Worm (Caenorhabditis elegans) whole organism, early embryonic: Measurements from ENCODE around the gene clec-132.

Experiments used
- F13C5.2 ChIP-seq: sonication (generic microtip); optimal IDR thresholded peaks from 2 replicates; lab custom pipeline; 2017; ENCODE audit warnings: mild to moderate bottlenecking, missing genetic modification characterization, inconsistent platforms, missing compliant biosample characterization
- ama-1 ChIP-seq: fragments of 150-350 bp; optimal IDR thresholded peaks from 2 replicates; lab custom pipeline; 2014
- flt-1 ChIP-seq: fragments of 200-800 bp; sonication (Bioruptor generic); IDR thresholded peaks from 2 replicates; pipeline ENCODE4 v1.3.6; 2022; ENCODE audit warnings: missing genetic modification characterization, missing compliant biosample characterization
- hmbx-1 ChIP-seq: sonication (generic microtip); optimal IDR thresholded peaks from 2 replicates; lab custom pipeline; 2016; ENCODE audit warnings: mild to moderate bottlenecking, missing genetic modification characterization, missing compliant biosample characterization
- hmg-4 ChIP-seq: fragments of 200-800 bp; sonication (Bioruptor generic); optimal IDR thresholded peaks from 2 replicates; lab custom pipeline; 2018; ENCODE audit warnings: mild to moderate bottlenecking, missing genetic modification characterization, missing compliant biosample characterization
- pes-1 ChIP-seq: fragments of 200-800 bp; sonication (Bioruptor generic); IDR thresholded peaks from 2 replicates; pipeline ENCODE4 v1.3.6; 2022; ENCODE audit warnings: missing genetic modification reagents, missing genetic modification characterization, missing compliant biosample characterization
- sea-1 ChIP-seq: fragments of 200-800 bp; sonication (Bioruptor generic); conservative IDR thresholded peaks from 2 replicates; pipeline ENCODE4 v1.3.6; 2022; ENCODE audit warnings: missing genetic modification characterization, missing compliant biosample characterization
- tbx-11 ChIP-seq: fragments of 200-800 bp; sonication (Bioruptor generic); IDR thresholded peaks from 2 replicates; pipeline ENCODE4 v1.3.6; 2022; ENCODE audit warnings: missing genetic modification characterization, missing compliant biosample characterization

DNA sequence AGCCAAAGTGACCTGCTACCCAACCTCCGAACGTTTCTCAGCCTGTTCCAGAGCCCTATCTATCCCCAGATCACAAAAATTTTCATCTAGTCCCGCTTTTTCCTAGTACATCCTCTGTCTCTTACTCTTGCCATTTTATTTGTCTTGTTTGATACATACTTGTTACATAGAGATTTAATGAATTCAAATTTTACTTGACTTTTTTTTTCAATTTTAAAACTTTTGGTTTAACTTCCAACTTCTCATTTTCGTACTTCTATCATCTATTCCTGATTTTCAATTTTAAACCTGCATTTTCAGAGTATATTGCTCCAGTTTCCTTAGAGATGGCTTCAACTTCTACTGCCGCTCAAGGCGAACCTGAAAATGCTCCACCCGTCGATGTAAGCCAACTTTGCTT is 50.0 kb downstream of the clec-132 start, which contains the start of gene M151.3:
- TF ChIP-seq hmbx-1 (tag; lab: Kevin White, UChicago): no peak
- no peak for TF ChIP-seq tbx-11 (GFP tag; lab: Robert Waterston, UW)
- no peak for TF ChIP-seq flt-1 (GFP tag; lab: Robert Waterston, UW)
- no peak for TF ChIP-seq pes-1
- TF ChIP-seq sea-1: no peak
- no peak for TF ChIP-seq hmg-4 (GFP tag; lab: Kevin White, UChicago)
- no peak for TF ChIP-seq F13C5.2 (tag; lab: Kevin White, UChicago)
- TF ChIP-seq ama-1 (lab: Kevin White, UChicago): no peak
